Worm (Caenorhabditis elegans) whole organism, early embryonic: ENCODE data around the gene Y62H9A.5.

Experiments
- ama-1 ChIP-seq: fragments of 150-350 bp; optimal IDR thresholded peaks from 2 replicates; lab custom pipeline; 2014
- pes-1 ChIP-seq: fragments of 200-800 bp; sonication (Bioruptor generic); IDR thresholded peaks from 2 replicates; pipeline ENCODE4 v1.3.6; 2022; ENCODE audit warnings: missing genetic modification reagents, missing genetic modification characterization, missing compliant biosample characterization

DNA sequence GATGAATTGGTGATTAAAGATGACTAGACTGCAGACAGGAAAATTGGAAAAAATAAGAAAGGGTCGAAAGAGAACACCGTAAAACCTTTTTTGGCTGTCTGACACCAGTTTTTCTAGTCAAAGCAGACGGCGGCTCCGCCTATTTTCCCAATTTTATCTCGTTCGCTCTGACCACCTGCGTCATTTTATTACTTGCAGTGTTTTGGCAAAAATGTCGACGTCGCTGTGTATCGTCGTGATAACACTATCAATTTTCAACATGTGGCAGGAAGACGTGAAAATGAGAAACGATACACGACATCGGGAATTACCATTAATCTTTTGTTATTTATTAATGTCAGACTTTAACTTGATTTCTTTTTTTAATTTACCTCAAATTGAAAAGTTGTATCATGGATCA lies 27.3 kb upstream of the Y62H9A.5 start, which contains the start of gene Y62H9A.15:
- no peak for TF ChIP-seq pes-1 (GFP tag; lab: Robert Waterston, UW)
- no peak for TF ChIP-seq ama-1 (lab: Kevin White, UChicago)
